Fruit fly (Drosophila melanogaster): ENCODE results near the gene CG13634.

CG13634 gene

DNA sequence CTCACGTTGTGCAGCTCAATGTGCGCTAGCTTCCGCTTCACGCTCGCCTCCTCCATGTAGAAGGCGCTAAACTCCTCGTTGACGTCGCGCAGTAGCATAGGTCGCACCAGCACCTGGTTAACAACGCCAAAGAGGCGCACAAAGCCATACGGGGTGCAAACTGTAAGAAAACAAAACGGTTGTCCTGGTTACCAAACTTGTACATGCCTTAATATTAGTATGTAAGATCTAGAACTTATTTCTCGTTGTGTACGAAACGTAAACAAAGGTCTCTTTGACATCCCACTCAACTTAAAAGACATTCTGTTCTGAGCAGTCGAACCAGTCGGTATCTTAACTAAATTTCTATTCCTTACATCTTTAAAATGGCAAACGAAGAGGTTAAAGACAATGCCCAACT lies 17.4 kb upstream of the CG13634 start, which contains the start of gene CG6980:
CG6980 (plus strand) TSS at position 301 of the 400 bp plus-strand sequence.
- TF ChIP-seq pad (GFP tag; optimal IDR thresholded peaks at IDR 0.05) (no peak), toe (GFP tag; optimal IDR thresholded peaks at IDR 0.05) (no peak), CG12768 (GFP tag; optimal IDR thresholded peaks at IDR 0.05) (no peak), cnc (optimal IDR thresholded peaks at IDR 0.05) (no peak)

DNA sequence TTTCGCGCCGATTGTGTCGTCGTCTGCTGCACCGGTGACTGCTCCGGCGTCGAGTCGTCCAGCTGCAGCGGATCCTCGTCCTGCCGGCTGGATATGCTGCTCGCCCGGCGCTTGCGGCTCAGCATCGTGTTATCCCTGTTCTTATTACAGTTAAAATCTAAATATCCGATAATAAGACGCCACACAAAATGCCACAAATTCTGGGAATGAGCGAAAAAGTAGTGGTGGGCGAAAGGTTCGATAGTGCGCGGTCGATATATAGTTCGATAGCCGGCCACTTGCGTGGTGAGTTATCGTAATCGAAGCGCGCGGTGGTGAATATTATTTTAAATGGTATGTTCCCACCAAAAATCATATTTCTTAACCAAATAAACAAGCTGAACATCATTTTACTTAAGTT lies 15.1 kb upstream of the CG13634 start, which contains the start of gene polybromo:
polybromo (minus strand) TSS at position 212 of the 400 bp plus-strand sequence.
- TF ChIP-seq bab1 (GFP tag; optimal IDR thresholded peaks at IDR 0.05) (peak; percentile 33), CG33017 (tag; optimal IDR thresholded peaks at IDR 0.05) (no peak), kay (GFP tag; ENCODE audit: borderline replicate concordance) (peak; percentile 15)

DNA sequence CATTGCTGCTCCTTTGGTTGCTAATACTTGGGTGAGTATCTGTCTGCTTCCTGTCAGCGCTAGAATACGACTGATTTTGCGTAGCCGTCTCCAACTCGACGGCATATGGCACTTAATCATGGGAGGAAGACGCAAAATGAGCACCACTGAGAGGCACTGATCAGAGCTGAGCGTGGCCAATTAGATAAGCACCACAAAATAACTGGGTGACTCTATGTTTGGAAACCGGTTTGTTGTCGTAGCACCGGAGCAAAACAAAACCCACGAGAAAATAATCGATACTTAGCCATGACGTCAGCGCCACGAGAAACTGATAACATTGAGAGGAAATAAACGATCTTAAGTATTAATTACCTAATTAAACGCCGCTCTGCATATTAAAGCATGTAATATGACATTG lies 9.6 kb upstream of the CG13634 start, which contains the start of gene Ude:
Ude (minus strand) TSS at position 166 of the 400 bp plus-strand sequence.
- TF ChIP-seq Mnt (GFP tag; optimal IDR thresholded peaks at IDR 0.05) (peak; percentile 14), pad (GFP tag; optimal IDR thresholded peaks at IDR 0.05) (no peak), cnc (optimal IDR thresholded peaks at IDR 0.05) (no peak)

DNA sequence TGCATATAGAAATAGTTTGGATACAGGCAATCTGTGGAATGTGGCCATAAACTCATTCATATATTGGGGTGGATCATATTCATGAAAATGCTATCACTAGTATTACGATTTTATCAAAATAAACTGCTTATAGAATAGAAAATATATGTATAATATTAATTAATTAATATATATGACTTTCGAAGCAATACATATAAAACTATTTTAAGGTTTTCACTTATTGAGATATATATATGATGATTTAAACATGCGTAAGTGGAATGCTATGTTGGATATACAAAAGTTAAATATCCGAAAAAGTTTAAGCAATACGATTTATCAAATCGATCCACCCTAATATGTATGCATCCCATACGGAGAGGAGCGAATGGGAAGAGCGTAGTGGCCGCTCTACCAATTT lies 8.7 kb upstream of the CG13634 start:
- TF ChIP-seq CG7101 (tag; optimal IDR thresholded peaks at IDR 0.05) = peak; percentile 36
- no peak for TF ChIP-seq tj (GFP tag; optimal IDR thresholded peaks at IDR 0.05)
- TF ChIP-seq CG33017 (tag; optimal IDR thresholded peaks at IDR 0.05) = peak; percentile 5

DNA sequence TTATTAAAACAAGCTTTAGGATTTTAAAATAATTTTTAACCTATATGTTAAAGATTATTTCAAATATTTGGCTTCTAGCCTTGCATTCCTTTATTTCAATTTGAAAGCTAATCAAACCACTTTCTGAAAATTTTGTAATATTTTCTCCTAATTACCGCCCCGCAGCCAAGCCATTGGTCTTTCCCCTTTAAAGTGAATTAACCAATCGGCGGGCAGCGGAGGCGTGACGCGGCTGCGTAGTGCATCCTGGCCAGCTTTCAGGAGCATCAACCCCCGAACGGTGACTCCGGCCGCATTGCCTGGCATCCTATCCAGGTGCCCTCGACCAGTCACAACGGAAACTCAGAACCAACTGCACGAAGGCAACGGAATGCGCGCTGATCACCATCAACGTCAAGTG lies 2.2 kb downstream of the CG13634 start, which contains the start of gene Ets96B:
Ets96B (plus strand) TSS at position 321 of the 400 bp plus-strand sequence.
- TF ChIP-seq Mnt (GFP tag; optimal IDR thresholded peaks at IDR 0.05) (no peak), pad (GFP tag; optimal IDR thresholded peaks at IDR 0.05) (no peak), Crg-1 (GFP tag; optimal IDR thresholded peaks at IDR 0.05) (no peak), cnc (optimal IDR thresholded peaks at IDR 0.05) (no peak), cic (GFP tag; optimal IDR thresholded peaks at IDR 0.05) (no peak), Clk (GFP tag; optimal IDR thresholded peaks at IDR 0.05) (no peak), CG12768 (GFP tag; optimal IDR thresholded peaks at IDR 0.05) (no peak), toe (GFP tag; optimal IDR thresholded peaks at IDR 0.05) (no peak), CG1620 (GFP tag; optimal IDR thresholded peaks at IDR 0.05) (no peak), CG33017 (tag; optimal IDR thresholded peaks at IDR 0.05) (no peak)

DNA sequence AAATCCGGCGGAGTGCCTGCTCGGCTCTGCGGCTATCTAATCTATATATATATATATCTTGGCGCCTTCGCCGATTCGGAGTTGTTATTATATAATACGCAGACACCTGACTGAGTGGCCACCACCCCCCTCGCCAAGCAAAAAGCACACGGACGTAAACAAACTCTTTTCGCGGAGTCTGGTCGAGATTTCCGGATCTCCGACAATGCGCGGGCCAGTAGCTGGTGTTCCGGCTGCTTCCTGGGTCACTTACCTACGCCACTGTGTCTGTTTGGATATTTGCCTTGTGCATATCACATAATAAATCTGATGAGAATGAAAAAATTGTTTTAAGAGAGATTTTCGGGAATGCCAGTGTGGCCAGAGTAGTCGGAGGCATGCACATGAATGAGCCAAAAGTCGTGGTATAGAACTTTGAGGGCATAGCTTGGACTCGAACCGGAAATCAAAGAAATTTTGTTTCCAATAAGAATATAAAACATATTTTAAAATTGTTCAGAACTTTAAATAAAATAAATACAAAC lies 2.8 kb downstream of the CG13634 start, which contains the start of gene CG5805:
CG5805 (minus strand) TSS at position 380 of the 524 bp plus-strand sequence.
- TF ChIP-seq CG7045 (GFP tag; optimal IDR thresholded peaks at IDR 0.05) (peak; percentile 88), CG33017 (tag; optimal IDR thresholded peaks at IDR 0.05) (peak; percentile 51), CG5204 (GFP tag; optimal IDR thresholded peaks at IDR 0.05) (peak; percentile 65), CG12768 (GFP tag; optimal IDR thresholded peaks at IDR 0.05) (peak; percentile 64), cnc (optimal IDR thresholded peaks at IDR 0.05) (no peak), cic (GFP tag; optimal IDR thresholded peaks at IDR 0.05) (peak; percentile 11), CG1620 (GFP tag; optimal IDR thresholded peaks at IDR 0.05) (peak; percentile 74), Clk (GFP tag; optimal IDR thresholded peaks at IDR 0.05) (peak; percentile 28), CG11617 (GFP tag; optimal IDR thresholded peaks at IDR 0.05) (peak; percentile 78), pad (GFP tag; optimal IDR thresholded peaks at IDR 0.05) (peak; percentile 65), CG14711 (tag; optimal IDR thresholded peaks at IDR 0.05) (peak; percentile 61), bab1 (GFP tag; optimal IDR thresholded peaks at IDR 0.05) (peak; percentile 72), ovo (GFP tag; optimal IDR thresholded peaks at IDR 0.05) (peak; percentile 52), Hr96 (GFP tag; optimal IDR thresholded peaks at IDR 0.05) (peak; percentile 67), toe (GFP tag; optimal IDR thresholded peaks at IDR 0.05) (peak; percentile 84), Crg-1 (GFP tag; optimal IDR thresholded peaks at IDR 0.05) (peak; percentile 73), tj (GFP tag; optimal IDR thresholded peaks at IDR 0.05) (peak; percentile 47), kay (GFP tag; ENCODE audit: borderline replicate concordance) (no peak), CG7101 (tag; optimal IDR thresholded peaks at IDR 0.05) (peak; percentile 67), Mnt (GFP tag; optimal IDR thresholded peaks at IDR 0.05) (peak; percentile 69)

DNA sequence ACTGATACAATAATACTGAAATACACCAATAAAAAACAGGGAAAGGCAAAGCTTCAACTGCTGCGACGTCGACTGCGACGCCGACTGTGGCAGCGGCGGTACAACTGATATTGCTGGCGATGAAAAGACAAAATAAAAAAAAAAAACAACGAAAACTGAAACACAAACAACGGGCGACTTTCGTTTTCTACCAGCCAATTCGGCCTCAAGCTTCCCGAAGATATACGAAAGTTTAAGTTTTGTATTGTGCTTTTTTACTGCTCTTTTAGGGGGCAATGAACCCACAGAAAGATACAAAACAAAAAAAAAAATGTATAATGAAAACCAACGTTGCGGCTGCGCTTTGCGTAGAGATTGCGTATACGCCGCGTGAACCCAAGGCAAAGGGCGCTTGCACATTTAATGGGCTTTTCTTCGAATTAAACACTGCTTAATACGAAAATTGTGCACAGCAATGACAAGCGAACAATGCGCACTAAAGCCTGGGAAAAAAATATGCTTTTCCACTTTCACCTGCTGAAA lies 11.7 kb downstream of the CG13634 start:
- TF ChIP-seq Clk (GFP tag; optimal IDR thresholded peaks at IDR 0.05) (no peak), CG11617 (GFP tag; optimal IDR thresholded peaks at IDR 0.05) (no peak), Crg-1 (GFP tag; optimal IDR thresholded peaks at IDR 0.05) (no peak), CG12768 (GFP tag; optimal IDR thresholded peaks at IDR 0.05) (no peak), Mnt (GFP tag; optimal IDR thresholded peaks at IDR 0.05) (no peak), pad (GFP tag; optimal IDR thresholded peaks at IDR 0.05) (no peak), CG33017 (tag; optimal IDR thresholded peaks at IDR 0.05) (no peak), cic (GFP tag; optimal IDR thresholded peaks at IDR 0.05) (no peak), bab1 (GFP tag; optimal IDR thresholded peaks at IDR 0.05) (no peak), CG5204 (GFP tag; optimal IDR thresholded peaks at IDR 0.05) (no peak), ovo (GFP tag; optimal IDR thresholded peaks at IDR 0.05) (no peak), CG7045 (GFP tag; optimal IDR thresholded peaks at IDR 0.05) (no peak), CG14711 (tag; optimal IDR thresholded peaks at IDR 0.05) (no peak), toe (GFP tag; optimal IDR thresholded peaks at IDR 0.05) (no peak)
